Fruit fly (Drosophila melanogaster) S2 (cell line): ENCODE results near the gene Ilp8.

Experiments
- CG8478 ChIP-seq: fragments of >200 bp; optimal IDR thresholded peaks from 2 replicates; lab custom pipeline; 2018
- CTCF ChIP-seq, 2 experiments: fragments of >200 bp; optimal IDR thresholded peaks; 2 replicates each; lab custom pipeline; 2018

DNA sequence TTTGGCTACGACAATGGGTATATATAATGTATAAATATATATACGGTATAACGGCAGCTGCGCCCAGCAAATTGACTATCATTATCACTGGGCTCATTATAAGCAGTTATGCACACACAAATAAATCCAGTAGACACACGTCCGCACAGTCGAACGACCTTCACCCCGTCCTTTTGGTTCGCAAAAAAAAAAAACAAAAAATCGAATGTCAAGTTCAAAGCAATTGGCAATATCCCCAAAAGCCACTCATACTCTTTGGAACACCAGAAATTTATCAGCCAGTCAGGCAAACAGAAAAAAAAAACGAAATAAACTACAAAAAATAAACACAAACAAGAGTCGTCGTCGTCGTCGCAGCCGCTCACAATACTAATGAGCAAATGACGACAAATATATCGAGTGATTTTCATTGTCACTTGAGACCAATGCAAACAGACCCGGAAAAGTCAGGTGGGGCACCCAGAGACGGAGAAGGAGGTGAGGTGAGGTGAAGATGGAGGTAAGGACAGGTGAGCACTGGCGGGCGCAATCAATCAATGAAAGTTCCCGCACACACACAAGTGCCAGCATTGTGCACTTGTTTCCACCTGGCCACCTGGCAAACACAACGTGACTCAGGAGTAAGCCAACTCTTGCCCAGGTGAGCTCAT, 27.0 kb downstream of the Ilp8 start:
- TF ChIP-seq CG8478 (lab: Kevin White, UChicago) (no peak), CTCF (optimal IDR thresholded peaks at IDR 0.05; lab: Kevin White, UChicago) (no peak)
